Fruit fly (Drosophila melanogaster): Measurements from ENCODE around the gene CG9784.

Gene CG9784

dm6 chrX:16624519-16624918 lies 25.5 kb upstream of the CG9784 start:
- no peak for TF ChIP-seq noc (tag; optimal IDR thresholded peaks at IDR 0.05)

dm6 chrX:16623524-16623923 lies 24.5 kb upstream of the CG9784 start:
- no peak for TF ChIP-seq noc (tag; optimal IDR thresholded peaks at IDR 0.05)

dm6 chrX:16621462-16621861 lies 22.4 kb upstream of the CG9784 start, which contains the start of gene CG9782:
Gene CG9782 (minus strand): TSS chrX:16621589.
- TF ChIP-seq noc (tag; optimal IDR thresholded peaks at IDR 0.05), result no peak

- TF ChIP-seq noc (tag; optimal IDR thresholded peaks at IDR 0.05), result no peak
Observed at dm6 chrX:16618724-16619123, 19.7 kb upstream of the CG9784 start.

dm6 chrX:16616773-16617738 lies 18.0 kb upstream of the CG9784 start:
- no peak for TF ChIP-seq noc (tag; optimal IDR thresholded peaks at IDR 0.05)

dm6 chrX:16610601-16611058 lies 11.6 kb upstream of the CG9784 start, which contains the start of gene mbt:
Gene mbt (plus strand): TSS chrX:16610685.
- TF ChIP-seq noc (tag; optimal IDR thresholded peaks at IDR 0.05), result no peak

dm6 chrX:16607828-16608227 lies 8.8 kb upstream of the CG9784 start:
- TF ChIP-seq noc (tag; optimal IDR thresholded peaks at IDR 0.05), result no peak

dm6 chrX:16599770-16600169 lies 755 bp upstream of the CG9784 start:
- TF ChIP-seq noc (tag; optimal IDR thresholded peaks at IDR 0.05), result no peak

- TF ChIP-seq noc (tag; optimal IDR thresholded peaks at IDR 0.05), result no peak
Observed at dm6 chrX:16598336-16598977, 558 bp downstream of the CG9784 start.

- no peak for TF ChIP-seq noc (tag; optimal IDR thresholded peaks at IDR 0.05)
Observed at dm6 chrX:16596250-16596793, 2.7 kb downstream of the CG9784 start.

- TF ChIP-seq noc (tag; optimal IDR thresholded peaks at IDR 0.05), result no peak
Observed at dm6 chrX:16595411-16595810, 3.6 kb downstream of the CG9784 start.

- TF ChIP-seq noc (tag; optimal IDR thresholded peaks at IDR 0.05), result no peak
Observed at dm6 chrX:16593418-16593817, 5.6 kb downstream of the CG9784 start, which contains the start of the genes SMC3 and Ubc7. Gene SMC3 (minus strand): TSS chrX:16593439. Gene Ubc7 (plus strand): TSS chrX:16593677.

dm6 chrX:16587668-16588046 lies 11.4 kb downstream of the CG9784 start, which contains the start of gene CG13014:
Gene CG13014 (plus strand): TSS chrX:16587873.
- no peak for TF ChIP-seq noc (tag; optimal IDR thresholded peaks at IDR 0.05)

dm6 chrX:16587021-16587667 lies 11.9 kb downstream of the CG9784 start, which contains the start of gene CanA-14F:
Gene CanA-14F (minus strand): TSS chrX:16587172.
- TF ChIP-seq noc (tag; optimal IDR thresholded peaks at IDR 0.05), result no peak

- TF ChIP-seq noc (tag; optimal IDR thresholded peaks at IDR 0.05), result no peak
Observed at dm6 chrX:16586178-16586890, 12.7 kb downstream of the CG9784 start.
